Fruit fly (Drosophila melanogaster): ENCODE data around the gene CG16727.

Gene CG16727

dm6 chr3R:19620953-19621352 lies 7.8 kb downstream of the CG16727 start:
- no peak for TF ChIP-seq CG17801 (GFP tag; optimal IDR thresholded peaks at IDR 0.05; ENCODE audit: partially characterized antibody)

- no peak for TF ChIP-seq CG17801 (GFP tag; optimal IDR thresholded peaks at IDR 0.05; ENCODE audit: partially characterized antibody)
Measured at dm6 chr3R:19622005-19622404, 8.8 kb downstream of the CG16727 start.

dm6 chr3R:19623606-19624005 lies 10.4 kb downstream of the CG16727 start:
- peak; percentile 73 for TF ChIP-seq CG17801 (GFP tag; optimal IDR thresholded peaks at IDR 0.05; ENCODE audit: partially characterized antibody)

dm6 chr3R:19624482-19624881 lies 11.3 kb downstream of the CG16727 start:
- no peak for TF ChIP-seq CG17801 (GFP tag; optimal IDR thresholded peaks at IDR 0.05; ENCODE audit: partially characterized antibody)

- no peak for TF ChIP-seq CG17801 (GFP tag; optimal IDR thresholded peaks at IDR 0.05; ENCODE audit: partially characterized antibody)
Measured at dm6 chr3R:19625300-19626230, 12.4 kb downstream of the CG16727 start.

dm6 chr3R:19627792-19628522 lies 14.8 kb downstream of the CG16727 start:
- TF ChIP-seq CG17801 (GFP tag; optimal IDR thresholded peaks at IDR 0.05; ENCODE audit: partially characterized antibody): peak; percentile 29

- TF ChIP-seq CG17801 (GFP tag; optimal IDR thresholded peaks at IDR 0.05; ENCODE audit: partially characterized antibody): no peak
Measured at dm6 chr3R:19632685-19633116, 19.5 kb downstream of the CG16727 start, which contains the start of gene CG6231. Gene CG6231, minus strand, starts transcription at chr3R:19632718.

dm6 chr3R:19634649-19635048 lies 21.5 kb downstream of the CG16727 start, which contains the start of gene CG34138:
Gene CG34138, plus strand, starts transcription at chr3R:19634949.
- no peak for TF ChIP-seq CG17801 (GFP tag; optimal IDR thresholded peaks at IDR 0.05; ENCODE audit: partially characterized antibody)

- no peak for TF ChIP-seq CG17801 (GFP tag; optimal IDR thresholded peaks at IDR 0.05; ENCODE audit: partially characterized antibody)
Measured at dm6 chr3R:19638004-19638403, 24.8 kb downstream of the CG16727 start.

dm6 chr3R:19641058-19641457 lies 27.9 kb downstream of the CG16727 start:
- peak; percentile 10 for TF ChIP-seq CG17801 (GFP tag; optimal IDR thresholded peaks at IDR 0.05; ENCODE audit: partially characterized antibody)

- peak; percentile 95 for TF ChIP-seq CG17801 (GFP tag; optimal IDR thresholded peaks at IDR 0.05; ENCODE audit: partially characterized antibody)
Measured at dm6 chr3R:19641498-19642065, 28.4 kb downstream of the CG16727 start.

dm6 chr3R:19642092-19642892 lies 29.1 kb downstream of the CG16727 start, which contains the start of gene subdued:
Gene subdued, minus strand, starts transcription at chr3R:19642722.
- peak; percentile 19 for TF ChIP-seq CG17801 (GFP tag; optimal IDR thresholded peaks at IDR 0.05; ENCODE audit: partially characterized antibody)

dm6 chr3R:19642893-19643270 lies 29.7 kb downstream of the CG16727 start:
- no peak for TF ChIP-seq CG17801 (GFP tag; optimal IDR thresholded peaks at IDR 0.05; ENCODE audit: partially characterized antibody)

- TF ChIP-seq CG17801 (GFP tag; optimal IDR thresholded peaks at IDR 0.05; ENCODE audit: partially characterized antibody): peak; percentile 74
Measured at dm6 chr3R:19644094-19644900, 31.1 kb downstream of the CG16727 start, which contains the start of gene Vha13. Gene Vha13, minus strand, starts transcription at chr3R:19644386.

Measured in ovary, adult (tissue).